Worm (Caenorhabditis elegans) whole organism, late embryonic: ENCODE results near the gene C31G12.3.

ENCODE experiments used
- Y22D7AL.16 ChIP-seq: sonication (generic microtip); optimal IDR thresholded peaks from 2 replicates; lab custom pipeline; 2016; ENCODE audit warnings: missing genetic modification characterization, missing compliant biosample characterization
- ceh-6 ChIP-seq: fragments of 200-800 bp; sonication (Bioruptor generic); optimal IDR thresholded peaks from 2 replicates; lab custom pipeline; 2018; ENCODE audit warnings: mild to moderate bottlenecking, missing genetic modification characterization, missing compliant biosample characterization
- elt-2 ChIP-seq: sonication (generic microtip); optimal IDR thresholded peaks from 2 replicates; lab custom pipeline; 2016; ENCODE audit warnings: missing genetic modification reagents, missing genetic modification characterization, missing compliant biosample characterization
- hlh-13 ChIP-seq: fragments of 200-800 bp; sonication (Bioruptor generic); optimal IDR thresholded peaks from 2 replicates; lab custom pipeline; 2018; ENCODE audit warnings: mild to moderate bottlenecking, missing genetic modification characterization, missing compliant biosample characterization
- hlh-30 ChIP-seq: sonication (generic microtip); optimal IDR thresholded peaks from 2 replicates; lab custom pipeline; 2017; ENCODE audit warnings: antibody characterized with exemption, missing genetic modification characterization, missing compliant biosample characterization; ENCODE audit not compliant: insufficient read depth
- nhr-11 ChIP-seq: fragments of 150-350 bp; optimal IDR thresholded peaks from 2 replicates; lab custom pipeline; 2014; ENCODE audit warnings: missing biosample characterization, missing genetic modification characterization
- pag-3 ChIP-seq: sonication (generic microtip); optimal IDR thresholded peaks from 2 replicates; lab custom pipeline; 2016; ENCODE audit warnings: missing compliant biosample characterization, missing genetic modification characterization, borderline replicate concordance
- pha-4 ChIP-seq: fragments of 150-350 bp; optimal IDR thresholded peaks from 2 replicates; lab custom pipeline; 2018; ENCODE audit warnings: missing biosample characterization, missing genetic modification reagents, missing genetic modification characterization
- pqm-1 ChIP-seq: sonication (generic microtip); optimal IDR thresholded peaks from 2 replicates; lab custom pipeline; 2016; ENCODE audit warnings: missing genetic modification characterization, missing compliant biosample characterization
- sox-4 ChIP-seq: sonication (generic microtip); optimal IDR thresholded peaks from 2 replicates; lab custom pipeline; 2017; ENCODE audit warnings: mild to moderate bottlenecking, missing genetic modification characterization, inconsistent platforms, missing compliant biosample characterization
- tbx-2 ChIP-seq: sonication (generic microtip); optimal IDR thresholded peaks from 2 replicates; lab custom pipeline; 2016; ENCODE audit warnings: missing genetic modification characterization, missing compliant biosample characterization
- unc-55 ChIP-seq: sonication (generic microtip); optimal IDR thresholded peaks from 2 replicates; lab custom pipeline; 2017; ENCODE audit warnings: missing biosample characterization, missing genetic modification reagents, missing genetic modification characterization
- unc-86 ChIP-seq: sonication (generic microtip); optimal IDR thresholded peaks from 2 replicates; lab custom pipeline; 2016; ENCODE audit warnings: missing genetic modification characterization, missing compliant biosample characterization
- zip-5 ChIP-seq: sonication (generic microtip); optimal IDR thresholded peaks from 2 replicates; lab custom pipeline; 2016; ENCODE audit warnings: missing genetic modification characterization, missing compliant biosample characterization

DNA sequence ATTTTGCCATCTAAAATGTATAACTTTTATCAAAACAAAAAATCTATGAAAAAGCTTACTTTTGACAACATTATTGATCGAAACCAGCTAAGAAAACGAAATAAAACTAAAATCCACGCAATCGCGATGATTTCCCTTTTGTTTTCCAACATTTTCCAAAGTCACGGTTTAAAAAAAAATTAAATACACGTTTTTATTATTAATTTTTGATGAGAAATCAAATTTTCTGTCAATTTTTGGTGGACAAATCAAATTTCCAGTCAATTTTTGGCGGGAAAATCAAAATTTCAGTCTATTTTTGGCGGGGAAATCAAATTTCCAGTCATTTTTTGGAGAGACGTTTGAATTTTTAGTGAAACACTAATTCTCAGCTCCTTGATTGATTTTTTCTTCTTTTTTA, 20.3 kb upstream of the C31G12.3 start, which contains the start of gene C14A6.5:
- TF ChIP-seq hlh-30 (tag; lab: Kevin White, UChicago) (no peak), pha-4 (no peak), unc-55 (no peak), pqm-1 (tag; lab: Kevin White, UChicago) (no peak), zip-5 (tag; lab: Kevin White, UChicago) (no peak), pag-3 (tag; lab: Kevin White, UChicago) (no peak), elt-2 (tag; lab: Kevin White, UChicago) (no peak), ceh-6 (GFP tag; lab: Kevin White, UChicago) (no peak), sox-4 (tag; lab: Kevin White, UChicago) (no peak), nhr-11 (tag; lab: Kevin White, UChicago) (no peak), Y22D7AL.16 (no peak), tbx-2 (tag; lab: Kevin White, UChicago) (no peak), hlh-13 (GFP tag; lab: Kevin White, UChicago) (no peak), unc-86 (no peak)
